Fruit fly (Drosophila melanogaster) whole organism, pupa: ENCODE data around the gene msopa.
A peak's percentile ranks its signal among the peaks of the same experiment; 100 is the strongest.

Experiments used
- CG10348 ChIP-seq: fragments of 200-800 bp; sonication (Bioruptor generic); IDR thresholded peaks from 2 replicates; pipeline ENCODE4 v1.3.6; 2022; ENCODE audit warnings: missing biosample characterization, missing genetic modification characterization
- CG12605 ChIP-seq: fragments of 200-800 bp; sonication (Bioruptor generic); IDR thresholded peaks from 2 replicates; pipeline ENCODE4 v1.3.6; 2022; ENCODE audit warnings: missing biosample characterization, missing genetic modification characterization
- CG13204 ChIP-seq: fragments of 200-800 bp; sonication (Bioruptor generic); optimal IDR thresholded peaks from 2 replicates; lab custom pipeline; 2018; ENCODE audit warnings: missing biosample characterization, mild to moderate bottlenecking, missing genetic modification characterization, moderate library complexity
- CG14655 ChIP-seq: fragments of 200-800 bp; sonication (Bioruptor generic); optimal IDR thresholded peaks from 3 replicates; lab custom pipeline; 2017; ENCODE audit warnings: mild to moderate bottlenecking, missing biosample characterization, missing genetic modification reagents, missing genetic modification characterization
- CG15710 ChIP-seq: fragments of 200-800 bp; sonication (Bioruptor generic); optimal IDR thresholded peaks from 2 replicates; lab custom pipeline; 2018; ENCODE audit warnings: missing biosample characterization, mild to moderate bottlenecking, missing genetic modification characterization, moderate library complexity
- CG17806 ChIP-seq: fragments of 200-800 bp; sonication (Bioruptor generic); optimal IDR thresholded peaks from 2 replicates; lab custom pipeline; 2018; ENCODE audit warnings: missing biosample characterization, mild to moderate bottlenecking, missing genetic modification characterization, moderate library complexity
- CG32121 ChIP-seq: fragments of 200-800 bp; sonication (Bioruptor generic); IDR thresholded peaks from 2 replicates; pipeline ENCODE4 v1.3.6; 2022; ENCODE audit warnings: missing biosample characterization, missing genetic modification characterization
- CG34367 ChIP-seq: fragments of 200-800 bp; sonication (Bioruptor generic); optimal IDR thresholded peaks from 2 replicates; lab custom pipeline; 2018; ENCODE audit warnings: missing biosample characterization, mild to moderate bottlenecking, missing genetic modification characterization
- CG4496 ChIP-seq: fragments of 200-800 bp; sonication (Bioruptor generic); IDR thresholded peaks from 3 replicates; pipeline ENCODE4 v1.3.6; 2022; ENCODE audit warnings: missing biosample characterization, missing genetic modification characterization
- CG8159 ChIP-seq: fragments of 200-800 bp; sonication (Bioruptor generic); optimal IDR thresholded peaks from 3 replicates; lab custom pipeline; 2018; ENCODE audit warnings: missing biosample characterization, mild to moderate bottlenecking, missing genetic modification characterization, moderate library complexity
- CG8301 ChIP-seq: fragments of 200-800 bp; sonication (Bioruptor generic); optimal IDR thresholded peaks from 2 replicates; lab custom pipeline; 2018; ENCODE audit warnings: missing biosample characterization, mild to moderate bottlenecking, missing genetic modification characterization
- CG9948 ChIP-seq: fragments of 200-800 bp; sonication (Bioruptor generic); optimal IDR thresholded peaks from 2 replicates; lab custom pipeline; 2018; ENCODE audit warnings: missing biosample characterization, mild to moderate bottlenecking, missing genetic modification characterization, moderate library complexity
- D1 ChIP-seq: fragments of 200-800 bp; sonication (Bioruptor generic); optimal IDR thresholded peaks from 2 replicates; lab custom pipeline; 2018; ENCODE audit warnings: missing biosample characterization, mild to moderate bottlenecking, missing genetic modification characterization, moderate library complexity
- EcR ChIP-seq: fragments of 200-800 bp; sonication (Bioruptor generic); optimal IDR thresholded peaks from 3 replicates; lab custom pipeline; 2019; ENCODE audit warnings: missing biosample characterization, missing genetic modification characterization, mild to moderate bottlenecking, moderate library complexity, missing genetic modification reagents
- Ets98B ChIP-seq: fragments of 200-800 bp; sonication (Bioruptor generic); IDR thresholded peaks from 2 replicates; pipeline ENCODE4 v1.3.6; 2022; ENCODE audit warnings: missing biosample characterization, missing genetic modification characterization
- Pif1A ChIP-seq: fragments of 200-800 bp; sonication (Bioruptor generic); optimal IDR thresholded peaks from 3 replicates; lab custom pipeline; 2016; ENCODE audit warnings: missing biosample characterization, missing genetic modification characterization
- Pif1B ChIP-seq: fragments of 200-800 bp; sonication (Bioruptor generic); optimal IDR thresholded peaks from 3 replicates; lab custom pipeline; 2016; ENCODE audit warnings: missing biosample characterization, missing genetic modification characterization
- Snoo ChIP-seq: fragments of 200-800 bp; sonication (Bioruptor generic); optimal IDR thresholded peaks from 3 replicates; lab custom pipeline; 2017; ENCODE audit warnings: missing biosample characterization, mild to moderate bottlenecking, missing genetic modification characterization, inconsistent platforms
- fd96Ca ChIP-seq: fragments of 200-800 bp; sonication (Bioruptor generic); IDR thresholded peaks from 3 replicates; pipeline ENCODE4 v1.3.6; 2022; ENCODE audit warnings: missing biosample characterization, missing genetic modification characterization
- gl ChIP-seq: fragments of 200-800 bp; sonication (Bioruptor generic); optimal IDR thresholded peaks from 2 replicates; lab custom pipeline; 2018; ENCODE audit warnings: missing biosample characterization, mild to moderate bottlenecking, missing genetic modification characterization
- rn ChIP-seq: fragments of 200-800 bp; sonication (Bioruptor generic); IDR thresholded peaks from 2 replicates; pipeline ENCODE4 v1.3.6; 2022; ENCODE audit warnings: missing biosample characterization, missing genetic modification characterization

Gene msopa

dm6 chr3L:22113186-22113585, 30.7 kb downstream of the msopa start:
- TF ChIP-seq Pif1B (GFP tag; lab: Kevin White, UChicago) (no peak), Snoo (no peak), Ets98B (GFP tag; lab: Robert Waterston, UW) (no peak), Pif1A (GFP tag; lab: Kevin White, UChicago) (no peak), CG13204 (GFP tag; lab: Kevin White, UChicago) (no peak), fd96Ca (GFP tag; lab: Robert Waterston, UW) (no peak), CG14655 (GFP tag; lab: Kevin White, UChicago) (no peak), CG9948 (tag; lab: Kevin White, UChicago) (no peak), CG17806 (tag; lab: Kevin White, UChicago) (no peak), CG4496 (GFP tag; lab: Robert Waterston, UW) (no peak), CG32121 (GFP tag; lab: Robert Waterston, UW) (no peak), CG8159 (no peak), gl (no peak), CG10348 (no peak), D1 (tag; lab: Kevin White, UChicago) (no peak), EcR (no peak), CG15710 (tag; lab: Kevin White, UChicago) (no peak), CG12605 (GFP tag; lab: Robert Waterston, UW) (no peak)

dm6 chr3L:22129855-22130746, 47.6 kb downstream of the msopa start:
- peak; percentile 49 for TF ChIP-seq CG15710 (tag; lab: Kevin White, UChicago)
- no peak for TF ChIP-seq EcR
- no peak for TF ChIP-seq gl
- no peak for TF ChIP-seq Ets98B (GFP tag; lab: Robert Waterston, UW)
- no peak for TF ChIP-seq CG10348
- peak; percentile 58 for TF ChIP-seq CG8159
- TF ChIP-seq D1 (tag; lab: Kevin White, UChicago): no peak
- TF ChIP-seq CG32121 (GFP tag; lab: Robert Waterston, UW): no peak
- peak; percentile 48 for TF ChIP-seq Pif1B (GFP tag; lab: Kevin White, UChicago)
- TF ChIP-seq Snoo: no peak
- TF ChIP-seq CG9948 (tag; lab: Kevin White, UChicago): peak; percentile 45
- no peak for TF ChIP-seq CG34367 (tag; lab: Kevin White, UChicago)
- no peak for TF ChIP-seq CG4496 (GFP tag; lab: Robert Waterston, UW)
- TF ChIP-seq fd96Ca (GFP tag; lab: Robert Waterston, UW): 0 out of 3 replicates have a peak, but pooled peaks have one; percentile 10
- peak; percentile 34 for TF ChIP-seq Pif1A (GFP tag; lab: Kevin White, UChicago)
- TF ChIP-seq CG17806 (tag; lab: Kevin White, UChicago): peak; percentile 22
- TF ChIP-seq CG14655 (GFP tag; lab: Kevin White, UChicago): peak; percentile 34
- TF ChIP-seq CG12605 (GFP tag; lab: Robert Waterston, UW): no peak
- TF ChIP-seq CG8301 (tag; lab: Kevin White, UChicago): no peak
- TF ChIP-seq CG13204 (GFP tag; lab: Kevin White, UChicago): peak; percentile 23
- TF ChIP-seq rn (GFP tag; lab: Robert Waterston, UW): no peak

- no peak for TF ChIP-seq CG4496 (GFP tag; lab: Robert Waterston, UW)
- TF ChIP-seq CG13204 (GFP tag; lab: Kevin White, UChicago): no peak
- no peak for TF ChIP-seq CG8301 (tag; lab: Kevin White, UChicago)
- no peak for TF ChIP-seq CG12605 (GFP tag; lab: Robert Waterston, UW)
- no peak for TF ChIP-seq gl
- no peak for TF ChIP-seq Ets98B (GFP tag; lab: Robert Waterston, UW)
- TF ChIP-seq CG10348: no peak
- TF ChIP-seq Pif1A (GFP tag; lab: Kevin White, UChicago): no peak
- no peak for TF ChIP-seq D1 (tag; lab: Kevin White, UChicago)
Observed at dm6 chr3L:22130747-22131078, 48.2 kb downstream of the msopa start.

dm6 chr3L:22132726-22133125, 50.2 kb downstream of the msopa start:
- TF ChIP-seq EcR: peak; percentile 87
- TF ChIP-seq CG8301 (tag; lab: Kevin White, UChicago): no peak
